Worm (Caenorhabditis elegans) whole organism, L4/young adult: ENCODE measurements around the gene idpb-3.
A peak's percentile ranks its signal among the peaks of the same experiment; 100 is the strongest.

Experiments used
- W03F9.2 ChIP-seq: fragments of 150-350 bp; optimal IDR thresholded peaks from 2 replicates; lab custom pipeline; 2014; ENCODE audit warnings: missing biosample characterization, missing genetic modification characterization
- dao-5 ChIP-seq: sonication (generic microtip); optimal IDR thresholded peaks from 2 replicates; lab custom pipeline; 2016; ENCODE audit warnings: missing genotype, missing genetic modification characterization, moderate library complexity, missing compliant biosample characterization
- him-1 ChIP-seq: sonication (generic microtip); optimal IDR thresholded peaks from 2 replicates; lab custom pipeline; 2016; ENCODE audit warnings: missing genotype, missing genetic modification reagents, missing genetic modification characterization, missing compliant biosample characterization

DNA sequence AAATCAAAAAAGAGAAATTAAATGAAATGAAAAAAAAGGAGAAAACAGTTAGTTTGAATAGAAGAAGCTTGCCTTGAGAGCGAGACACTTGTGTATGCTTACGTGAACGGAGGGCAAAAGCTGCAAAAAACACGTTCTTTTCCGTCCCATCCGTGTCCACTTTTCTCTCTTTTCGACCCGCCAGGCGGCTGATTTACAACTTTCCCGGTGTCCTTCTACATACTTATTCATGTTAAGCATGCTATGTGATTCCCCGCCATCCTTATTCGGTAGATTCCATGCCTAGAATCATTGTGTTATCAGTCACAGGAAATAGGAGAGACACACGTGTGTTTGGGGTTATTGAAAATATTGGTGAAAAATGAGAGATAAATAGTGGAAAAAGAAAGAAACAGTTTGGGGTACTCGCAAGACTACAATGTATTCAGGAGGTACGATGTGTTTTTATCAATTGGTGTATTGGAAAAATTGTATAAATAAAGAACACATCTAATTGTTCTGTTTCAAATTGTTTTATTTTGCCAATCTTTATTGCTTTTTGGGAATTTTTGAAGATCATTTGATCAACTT lies 40.4 kb upstream of the idpb-3 start, which contains the start of gene nas-29:
- TF ChIP-seq him-1 (tag; lab: Kevin White, UChicago) (no peak), W03F9.2 (peak; percentile 9), dao-5 (tag; lab: Kevin White, UChicago) (no peak)
